Fruit fly (Drosophila melanogaster) whole organism, embryonic: ENCODE data around the gene CG17187.
A peak's percentile ranks its signal among the peaks of the same experiment; 100 is the strongest.

ENCODE experiments used
- CG8359 ChIP-seq: fragments of 200-800 bp; sonication (Bioruptor generic); optimal IDR thresholded peaks from 2 replicates; lab custom pipeline; 2017; ENCODE audit warnings: missing biosample characterization, mild to moderate bottlenecking, missing genetic modification characterization, borderline replicate concordance
- Chrac-16 ChIP-seq: fragments of 200-800 bp; sonication (Bioruptor generic); optimal IDR thresholded peaks from 3 replicates; lab custom pipeline; 2016; ENCODE audit warnings: missing biosample characterization, missing genetic modification characterization
- pfk ChIP-seq: fragments of 200-800 bp; sonication (Bioruptor generic); optimal IDR thresholded peaks from 2 replicates; lab custom pipeline; 2018; ENCODE audit warnings: missing biosample characterization, mild to moderate bottlenecking, missing genetic modification characterization, moderate library complexity

DNA sequence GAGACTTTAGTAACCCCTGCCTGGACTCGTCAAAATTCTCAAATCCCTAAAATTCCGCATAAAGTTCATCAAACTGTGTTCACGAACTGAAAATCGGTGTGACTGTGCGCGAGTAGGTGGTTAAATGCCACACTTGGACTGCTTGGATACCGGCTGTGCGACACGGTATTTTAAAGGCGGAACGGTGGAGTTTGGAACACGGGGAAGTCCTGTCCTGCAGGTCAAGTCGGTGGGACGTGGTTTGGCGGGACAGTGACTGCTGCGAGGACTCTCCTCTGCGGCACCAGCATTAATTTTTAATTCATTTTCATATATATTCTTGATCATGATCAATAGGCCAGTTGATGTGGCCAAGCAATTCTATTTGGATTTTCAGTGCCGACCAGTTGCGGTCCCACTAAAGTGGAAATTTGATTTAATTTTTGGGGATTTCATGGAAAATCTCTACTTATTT, 3.3 kb upstream of the CG17187 start, which contains the start of the genes Arfip and CG17721:
- no peak for TF ChIP-seq Chrac-16 (GFP tag; lab: Kevin White, UChicago)
- no peak for TF ChIP-seq CG8359 (GFP tag; lab: Kevin White, UChicago)
- peak; percentile 96 for TF ChIP-seq pfk (GFP tag; lab: Kevin White, UChicago)
